Fruit fly (Drosophila melanogaster): ENCODE results near the gene RpS9.

The RpS9 gene

dm6 chr3L:9525444-9525843, 14.1 kb upstream of the RpS9 start, which contains the start of gene CG33700:
CG33700 (minus strand) TSS chr3L:9525544.
- TF ChIP-seq Mio (GFP tag; optimal IDR thresholded peaks at IDR 0.05) (no peak), woc (GFP tag; optimal IDR thresholded peaks at IDR 0.05) (no peak), ey (GFP tag; optimal IDR thresholded peaks at IDR 0.05) (no peak), Jra (GFP tag; optimal IDR thresholded peaks at IDR 0.05) (no peak), Dfd (GFP tag; optimal IDR thresholded peaks at IDR 0.05) (peak; percentile 70), Abd-B (GFP tag; optimal IDR thresholded peaks at IDR 0.05) (no peak)

dm6 chr3L:9513309-9513708, 2.0 kb upstream of the RpS9 start, which contains the start of gene CG33702:
CG33702 (minus strand) TSS chr3L:9513409.
- no peak for TF ChIP-seq brk (GFP tag; optimal IDR thresholded peaks at IDR 0.05)
- TF ChIP-seq GATAd (GFP tag; optimal IDR thresholded peaks at IDR 0.05): no peak
- no peak for TF ChIP-seq rgr (GFP tag; optimal IDR thresholded peaks at IDR 0.05)
- TF ChIP-seq psq (GFP tag; optimal IDR thresholded peaks at IDR 0.05): no peak
- TF ChIP-seq Rel (GFP tag; optimal IDR thresholded peaks at IDR 0.05): no peak
- TF ChIP-seq Rel (tag; optimal IDR thresholded peaks at IDR 0.05): no peak
- no peak for TF ChIP-seq CG32264 (GFP tag; optimal IDR thresholded peaks at IDR 0.05)
- TF ChIP-seq ey (GFP tag; optimal IDR thresholded peaks at IDR 0.05): no peak
- TF ChIP-seq Myc (optimal IDR thresholded peaks at IDR 0.05): no peak
- TF ChIP-seq HLH106 (tag; optimal IDR thresholded peaks at IDR 0.05): no peak
- no peak for TF ChIP-seq dl (GFP tag; optimal IDR thresholded peaks at IDR 0.05; ENCODE audit: insufficient read depth in 1 of 2, partially characterized antibody in 2 of 2)
- no peak for TF ChIP-seq Dif (GFP tag; optimal IDR thresholded peaks at IDR 0.05; ENCODE audit: partially characterized antibody)
- TF ChIP-seq Sp1 (GFP tag; optimal IDR thresholded peaks at IDR 0.05): no peak
- no peak for TF ChIP-seq lola (GFP tag; optimal IDR thresholded peaks at IDR 0.05)
- TF ChIP-seq Vsx2 (GFP tag; optimal IDR thresholded peaks at IDR 0.05; ENCODE audit: partially characterized antibody): no peak
- TF ChIP-seq sage (GFP tag; optimal IDR thresholded peaks at IDR 0.05): no peak
- TF ChIP-seq h (GFP tag; optimal IDR thresholded peaks at IDR 0.05): no peak

- no peak for TF ChIP-seq Hr83 (GFP tag; optimal IDR thresholded peaks at IDR 0.05; ENCODE audit: poor library complexity, severe bottlenecking)
- no peak for TF ChIP-seq lola (GFP tag; optimal IDR thresholded peaks at IDR 0.05)
- TF ChIP-seq Dif (GFP tag; optimal IDR thresholded peaks at IDR 0.05; ENCODE audit: partially characterized antibody): no peak
- TF ChIP-seq Hr78 (GFP tag; optimal IDR thresholded peaks at IDR 0.05): no peak
- TF ChIP-seq psq (GFP tag; optimal IDR thresholded peaks at IDR 0.05): no peak
- no peak for TF ChIP-seq GATAd (GFP tag; optimal IDR thresholded peaks at IDR 0.05)
- TF ChIP-seq N (GFP tag; optimal IDR thresholded peaks at IDR 0.05): no peak
- no peak for TF ChIP-seq pan (optimal IDR thresholded peaks at IDR 0.05)
- TF ChIP-seq CrebA (GFP tag; optimal IDR thresholded peaks at IDR 0.05; ENCODE audit: borderline replicate concordance): no peak
- TF ChIP-seq rgr (GFP tag; optimal IDR thresholded peaks at IDR 0.05): no peak
- TF ChIP-seq fru (GFP tag; optimal IDR thresholded peaks at IDR 0.05): no peak
- no peak for TF ChIP-seq dl (GFP tag; optimal IDR thresholded peaks at IDR 0.05; ENCODE audit: insufficient read depth in 1 of 2, partially characterized antibody in 2 of 2)
- TF ChIP-seq Rel (GFP tag; optimal IDR thresholded peaks at IDR 0.05): no peak
- TF ChIP-seq Rel (tag; optimal IDR thresholded peaks at IDR 0.05): no peak
- no peak for TF ChIP-seq CG32264 (GFP tag; optimal IDR thresholded peaks at IDR 0.05)
- no peak for TF ChIP-seq OdsH (GFP tag; optimal IDR thresholded peaks at IDR 0.05)
- TF ChIP-seq usp (GFP tag; optimal IDR thresholded peaks at IDR 0.05): no peak
- TF ChIP-seq HLH106 (tag; optimal IDR thresholded peaks at IDR 0.05): no peak
These were observed 1.2 kb upstream of the RpS9 start, which contains the start of gene CG33703 for dm6 chr3L:9512560-9512959. CG33703 (minus strand) TSS chr3L:9512660.

dm6 chr3L:9509037-9509830, 2.1 kb downstream of the RpS9 start, which contains the start of gene CG3408:
CG3408 (minus strand) TSS chr3L:9509583.
- TF ChIP-seq h (GFP tag; optimal IDR thresholded peaks at IDR 0.05): peak; percentile 30
- TF ChIP-seq Abd-B (GFP tag; optimal IDR thresholded peaks at IDR 0.05): no peak
- TF ChIP-seq sv (GFP tag; optimal IDR thresholded peaks at IDR 0.05): no peak
- TF ChIP-seq woc (GFP tag; optimal IDR thresholded peaks at IDR 0.05): peak; percentile 30
- no peak for TF ChIP-seq CG9705 (GFP tag; optimal IDR thresholded peaks at IDR 0.05)
- TF ChIP-seq Dif (GFP tag; optimal IDR thresholded peaks at IDR 0.05; ENCODE audit: partially characterized antibody): no peak
- no peak for TF ChIP-seq lola (GFP tag; optimal IDR thresholded peaks at IDR 0.05)
- no peak for TF ChIP-seq jim (GFP tag; optimal IDR thresholded peaks at IDR 0.05)
- peak; percentile 21 for TF ChIP-seq tai (GFP tag; optimal IDR thresholded peaks at IDR 0.05)
- TF ChIP-seq Rel (GFP tag; optimal IDR thresholded peaks at IDR 0.05): no peak
- TF ChIP-seq Rel (tag; optimal IDR thresholded peaks at IDR 0.05): peak; percentile 88
- TF ChIP-seq Hr78 (GFP tag; optimal IDR thresholded peaks at IDR 0.05): no peak
- no peak for TF ChIP-seq OdsH (GFP tag; optimal IDR thresholded peaks at IDR 0.05)
- TF ChIP-seq Vsx2 (GFP tag; optimal IDR thresholded peaks at IDR 0.05; ENCODE audit: partially characterized antibody): peak; percentile 92
- no peak for TF ChIP-seq Hnf4 (GFP tag; optimal IDR thresholded peaks at IDR 0.05)
- TF ChIP-seq br (GFP tag; optimal IDR thresholded peaks at IDR 0.05): no peak
- no peak for TF ChIP-seq rgr (GFP tag; optimal IDR thresholded peaks at IDR 0.05)
- TF ChIP-seq Dfd (GFP tag; optimal IDR thresholded peaks at IDR 0.05): no peak
- TF ChIP-seq Sp1 (GFP tag; optimal IDR thresholded peaks at IDR 0.05): peak; percentile 3
- no peak for TF ChIP-seq GATAd (GFP tag; optimal IDR thresholded peaks at IDR 0.05)
- TF ChIP-seq fru (GFP tag; optimal IDR thresholded peaks at IDR 0.05): peak; percentile 9
- TF ChIP-seq brk (GFP tag; optimal IDR thresholded peaks at IDR 0.05): peak; percentile 45
- no peak for TF ChIP-seq dsf (GFP tag; optimal IDR thresholded peaks at IDR 0.05; ENCODE audit: borderline replicate concordance)
- no peak for TF ChIP-seq usp (GFP tag; optimal IDR thresholded peaks at IDR 0.05)
- no peak for TF ChIP-seq CrebA (GFP tag; optimal IDR thresholded peaks at IDR 0.05; ENCODE audit: borderline replicate concordance)
- TF ChIP-seq pan (optimal IDR thresholded peaks at IDR 0.05): no peak
- TF ChIP-seq psq (GFP tag; optimal IDR thresholded peaks at IDR 0.05): peak; percentile 10
- TF ChIP-seq ey (GFP tag; optimal IDR thresholded peaks at IDR 0.05): no peak
- peak in 1 of 2 experiments; percentile 30 for TF ChIP-seq foxo (GFP tag; optimal IDR thresholded peaks at IDR 0.05)
- no peak for TF ChIP-seq sage (GFP tag; optimal IDR thresholded peaks at IDR 0.05)

Data from whole organism, wandering third instar larva.